Worm (Caenorhabditis elegans) whole organism, L4 larva: ENCODE data around the gene sec-61.B.

Experiments used
- F10B5.3 ChIP-seq: sonication (generic microtip); optimal IDR thresholded peaks from 2 replicates; lab custom pipeline; 2016; ENCODE audit warnings: mild to moderate bottlenecking, missing genetic modification characterization, missing compliant biosample characterization
- F44E2.7 ChIP-seq: fragments of 200-800 bp; sonication (Bioruptor generic); IDR thresholded peaks from 2 replicates; pipeline ENCODE4 v2.1.2; 2022; ENCODE audit warnings: missing genetic modification characterization, missing compliant biosample characterization
- F49E8.2 ChIP-seq: sonication (generic microtip); optimal IDR thresholded peaks from 2 replicates; lab custom pipeline; 2016; ENCODE audit warnings: missing compliant biosample characterization, mild to moderate bottlenecking, missing genetic modification characterization, borderline replicate concordance
- R02D3.7 ChIP-seq: fragments of 150-350 bp; sonication (generic microtip); optimal IDR thresholded peaks from 3 replicates; lab custom pipeline; 2014; ENCODE audit warnings: missing biosample characterization, missing genetic modification characterization
- T20F7.1 ChIP-seq: fragments of 200-800 bp; sonication (Bioruptor generic); optimal IDR thresholded peaks from 2 replicates; lab custom pipeline; 2018; ENCODE audit warnings: mild to moderate bottlenecking, missing genetic modification characterization, missing compliant biosample characterization
- Y75B8A.6 ChIP-seq: fragments of 200-800 bp; sonication (Bioruptor generic); IDR thresholded peaks from 2 replicates; pipeline ENCODE4 v1.3.6; 2022; ENCODE audit warnings: missing genetic modification reagents, missing genetic modification characterization, missing compliant biosample characterization
- ZK546.5 ChIP-seq, 2 experiments: sonication (generic microtip); optimal IDR thresholded peaks; 2 replicates each; lab custom pipeline; 2017; ENCODE audit warnings: missing biosample characterization in 2 of 2, missing genetic modification characterization in 2 of 2
- aha-1 ChIP-seq: fragments of 150-350 bp; peaks from one replicate; lab custom pipeline; 2014; ENCODE audit warnings: missing biosample characterization, missing genetic modification characterization
- arid-1 ChIP-seq: fragments of 200-800 bp; sonication (Bioruptor generic); conservative IDR thresholded peaks from 2 replicates; pipeline ENCODE4 v1.3.6; 2022; ENCODE audit warnings: missing genetic modification reagents, missing genetic modification characterization, missing compliant biosample characterization
- ceh-28 ChIP-seq: fragments of 150-350 bp; optimal IDR thresholded peaks from 2 replicates; lab custom pipeline; 2014; ENCODE audit warnings: missing biosample characterization, missing genetic modification reagents, missing genetic modification characterization
- ceh-32 ChIP-seq: sonication (generic microtip); optimal IDR thresholded peaks from 2 replicates; lab custom pipeline; 2016; ENCODE audit warnings: mild to moderate bottlenecking, missing genetic modification characterization, missing compliant biosample characterization; ENCODE audit not compliant: poor library complexity
- ceh-44 ChIP-seq: fragments of 200-800 bp; sonication (Bioruptor generic); IDR thresholded peaks from 2 replicates; pipeline ENCODE4 v1.3.6; 2022; ENCODE audit warnings: missing genetic modification reagents, missing genetic modification characterization, missing compliant biosample characterization
- cey-2 ChIP-seq: sonication (generic microtip); optimal IDR thresholded peaks from 3 replicates; lab custom pipeline; 2017; ENCODE audit warnings: missing genetic modification characterization, mild to moderate bottlenecking, missing compliant biosample characterization, antibody characterized with exemption, borderline replicate concordance; ENCODE audit not compliant: insufficient read depth
- dmd-8 ChIP-seq: fragments of 200-800 bp; sonication (Bioruptor generic); IDR thresholded peaks from 2 replicates; pipeline ENCODE4 v1.3.6; 2022; ENCODE audit warnings: missing genetic modification characterization, missing compliant biosample characterization
- dpl-1 ChIP-seq: fragments of 150-350 bp; optimal IDR thresholded peaks from 2 replicates; lab custom pipeline; 2014; ENCODE audit warnings: missing biosample characterization, missing genetic modification reagents, missing genetic modification characterization
- dve-1 ChIP-seq: sonication (generic microtip); optimal IDR thresholded peaks from 2 replicates; lab custom pipeline; 2017; ENCODE audit warnings: antibody characterized with exemption, mild to moderate bottlenecking, missing genetic modification characterization, missing compliant biosample characterization; ENCODE audit not compliant: insufficient read depth
- egl-43 ChIP-seq: fragments of 200-800 bp; sonication (Bioruptor generic); IDR thresholded peaks from 2 replicates; pipeline ENCODE4 v1.3.6; 2022; ENCODE audit warnings: missing genetic modification reagents, missing genetic modification characterization, missing compliant biosample characterization
- fkh-10 ChIP-seq: fragments of 150-350 bp; optimal IDR thresholded peaks from 2 replicates; lab custom pipeline; 2014; ENCODE audit warnings: missing biosample characterization, missing genetic modification reagents, missing genetic modification characterization
- gei-8 ChIP-seq: fragments of 200-800 bp; sonication (Bioruptor generic); optimal IDR thresholded peaks from 2 replicates; lab custom pipeline; 2018; ENCODE audit warnings: mild to moderate bottlenecking, missing genetic modification characterization, missing compliant biosample characterization
- hlh-11 ChIP-seq: fragments of 200-800 bp; sonication (Bioruptor generic); optimal IDR thresholded peaks from 2 replicates; lab custom pipeline; 2018; ENCODE audit warnings: mild to moderate bottlenecking, missing genetic modification characterization, missing compliant biosample characterization
- hmg-1.1 ChIP-seq: fragments of 200-800 bp; sonication (Bioruptor generic); IDR thresholded peaks from 2 replicates; pipeline ENCODE4 v1.3.6; 2022; ENCODE audit warnings: missing genetic modification reagents, missing genetic modification characterization, missing compliant biosample characterization
- lim-7 ChIP-seq: fragments of 200-800 bp; sonication (Bioruptor generic); IDR thresholded peaks from 2 replicates; pipeline ENCODE4 v1.3.6; 2022; ENCODE audit warnings: missing genetic modification characterization, missing compliant biosample characterization
- lin-13 ChIP-seq: fragments of 150-350 bp; optimal IDR thresholded peaks from 2 replicates; lab custom pipeline; 2014; ENCODE audit warnings: missing biosample characterization, missing genetic modification reagents, missing genetic modification characterization
- lin-15B ChIP-seq: fragments of 150-350 bp; sonication (generic microtip); optimal IDR thresholded peaks from 3 replicates; lab custom pipeline; 2014; ENCODE audit warnings: missing biosample characterization, missing genetic modification characterization
- madf-5 ChIP-seq, 2 experiments: fragments of 200-800 bp; sonication (Bioruptor generic); IDR thresholded peaks; 2 replicates each; pipeline ENCODE4 v1.3.6; 2022; ENCODE audit warnings: missing compliant biosample characterization in 2 of 2, missing genetic modification characterization in 2 of 2
- madf-9 ChIP-seq: fragments of 200-800 bp; sonication (Bioruptor generic); conservative IDR thresholded peaks from 2 replicates; pipeline ENCODE4 v1.3.6; 2022; ENCODE audit warnings: missing genetic modification reagents, missing genetic modification characterization, missing compliant biosample characterization
- mdl-1 ChIP-seq, 2 experiments: fragments of 150-350 bp in 1 of 2; sonication (generic microtip) in 1 of 2; optimal IDR thresholded peaks; 2 replicates each; lab custom pipeline; 2014 to 2017; ENCODE audit warnings: missing biosample characterization in 2 of 2, missing genetic modification characterization in 2 of 2
- mep-1 ChIP-seq: fragments of 150-350 bp; sonication (generic microtip); optimal IDR thresholded peaks from 3 replicates; lab custom pipeline; 2014; ENCODE audit warnings: missing biosample characterization, missing genetic modification characterization
- mes-2 ChIP-seq: sonication (generic microtip); optimal IDR thresholded peaks from 2 replicates; lab custom pipeline; 2016; ENCODE audit warnings: missing genotype, mild to moderate bottlenecking, missing genetic modification characterization, missing compliant biosample characterization; ENCODE audit not compliant: poor library complexity, severe bottlenecking
- mxl-2 ChIP-seq: fragments of 200-800 bp; sonication (Bioruptor generic); conservative IDR thresholded peaks from 2 replicates; pipeline ENCODE4 v1.3.6; 2022; ENCODE audit warnings: missing genetic modification reagents, missing genetic modification characterization, missing compliant biosample characterization
- nhr-111 ChIP-seq: fragments of 200-800 bp; sonication (Bioruptor generic); optimal IDR thresholded peaks from 2 replicates; lab custom pipeline; 2018; ENCODE audit warnings: mild to moderate bottlenecking, missing genetic modification characterization, missing compliant biosample characterization
- nhr-28 ChIP-seq: fragments of 150-350 bp; optimal IDR thresholded peaks from 2 replicates; lab custom pipeline; 2014; ENCODE audit warnings: missing biosample characterization, missing genetic modification characterization
- nhr-41 ChIP-seq: fragments of 200-800 bp; sonication (Bioruptor generic); IDR thresholded peaks from 2 replicates; pipeline ENCODE4 v1.3.6; 2022; ENCODE audit warnings: missing genetic modification reagents, missing genetic modification characterization, missing compliant biosample characterization
- nhr-42 ChIP-seq: fragments of 200-800 bp; sonication (Bioruptor generic); IDR thresholded peaks from 2 replicates; pipeline ENCODE4 v1.3.6; 2022; ENCODE audit warnings: missing genetic modification characterization, missing compliant biosample characterization
- nhr-6 ChIP-seq: fragments of 150-350 bp; optimal IDR thresholded peaks from 2 replicates; lab custom pipeline; 2014; ENCODE audit warnings: missing biosample characterization, missing genetic modification characterization
- nhr-77 ChIP-seq: fragments of 150-350 bp; optimal IDR thresholded peaks from 2 replicates; lab custom pipeline; 2014; ENCODE audit warnings: missing biosample characterization, missing genetic modification characterization
- saeg-2 ChIP-seq: fragments of 200-800 bp; sonication (Bioruptor generic); IDR thresholded peaks from 2 replicates; pipeline ENCODE4 v1.3.6; 2022; ENCODE audit warnings: missing genetic modification reagents, missing genetic modification characterization, missing compliant biosample characterization
- snpc-4 ChIP-seq: fragments of 150-350 bp; optimal IDR thresholded peaks from 2 replicates; lab custom pipeline; 2014; ENCODE audit warnings: missing biosample characterization, missing genetic modification characterization
- spr-3 ChIP-seq: fragments of 200-800 bp; sonication (Bioruptor generic); optimal IDR thresholded peaks from 2 replicates; lab custom pipeline; 2018; ENCODE audit warnings: mild to moderate bottlenecking, missing genetic modification characterization, missing compliant biosample characterization
- tag-97 ChIP-seq: fragments of 200-800 bp; sonication (Bioruptor generic); IDR thresholded peaks from 2 replicates; pipeline ENCODE4 v1.3.6; 2022; ENCODE audit warnings: missing genetic modification characterization, missing compliant biosample characterization
- unc-39 ChIP-seq: sonication (generic microtip); optimal IDR thresholded peaks from 2 replicates; lab custom pipeline; 2017; ENCODE audit warnings: missing biosample characterization, missing genetic modification characterization
- vab-7 ChIP-seq: fragments of 200-800 bp; sonication (Bioruptor generic); IDR thresholded peaks from 2 replicates; pipeline ENCODE4 v1.3.6; 2022; ENCODE audit warnings: missing genetic modification reagents, missing genetic modification characterization, missing compliant biosample characterization
- zag-1 ChIP-seq: fragments of 150-350 bp; optimal IDR thresholded peaks from 2 replicates; lab custom pipeline; 2014; ENCODE audit warnings: missing biosample characterization, missing genetic modification characterization
- zfp-2 ChIP-seq: sonication (generic microtip); optimal IDR thresholded peaks from 2 replicates; lab custom pipeline; 2016; ENCODE audit warnings: mild to moderate bottlenecking, missing genetic modification characterization, missing compliant biosample characterization
- zip-11 ChIP-seq: fragments of 200-800 bp; sonication (Bioruptor generic); IDR thresholded peaks from 2 replicates; pipeline ENCODE4 v1.3.6; 2022; ENCODE audit warnings: missing genetic modification characterization, missing compliant biosample characterization
- zip-2 ChIP-seq: fragments of 150-350 bp; optimal IDR thresholded peaks from 2 replicates; lab custom pipeline; 2014; ENCODE audit warnings: missing biosample characterization, missing genetic modification characterization
- ztf-11 ChIP-seq: fragments of 150-350 bp; optimal IDR thresholded peaks from 2 replicates; lab custom pipeline; 2014; ENCODE audit warnings: missing biosample characterization, missing genetic modification characterization
- ztf-7 ChIP-seq: fragments of 150-350 bp; optimal IDR thresholded peaks from 2 replicates; lab custom pipeline; 2014; ENCODE audit warnings: missing biosample characterization, missing genetic modification characterization

sec-61.B gene

ce11 chrIV:2408437-2408836, 20.0 kb upstream of the sec-61.B start (continued):
- peak; percentile 59 for TF ChIP-seq F10B5.3
- peak; percentile 92 for TF ChIP-seq hmg-1.1 (GFP tag; lab: Robert Waterston, UW)
- no peak for TF ChIP-seq tag-97
- peak; percentile 91 for TF ChIP-seq mes-2 (tag; lab: Kevin White, UChicago)
- TF ChIP-seq nhr-42 (GFP tag; lab: Robert Waterston, UW) = peak; percentile 79; the same call in 1 of the 2 replicates
- no peak for TF ChIP-seq zag-1 (tag; lab: Kevin White, UChicago)
- TF ChIP-seq aha-1 (tag; lab: Kevin White, UChicago) = peak; percentile 97
- TF ChIP-seq dmd-8 (GFP tag; lab: Robert Waterston, UW) = peak; percentile 86; the same call in 1 of the 2 replicates
- TF ChIP-seq spr-3 (GFP tag; lab: Kevin White, UChicago) = peak; percentile 89
- no peak for TF ChIP-seq saeg-2 (GFP tag; lab: Robert Waterston, UW)
- no peak for TF ChIP-seq unc-39
- TF ChIP-seq T20F7.1 (GFP tag; lab: Kevin White, UChicago) = no peak
- peak; percentile 92 for TF ChIP-seq gei-8 (GFP tag; lab: Kevin White, UChicago)
- no peak for TF ChIP-seq R02D3.7 (tag; lab: Kevin White, UChicago)
- peak; percentile 44 for TF ChIP-seq F49E8.2
- TF ChIP-seq mxl-2 (GFP tag; lab: Robert Waterston, UW) = 0 out of 2 replicates have a peak, but pooled peaks have one; percentile 29
- TF ChIP-seq ceh-28 (tag; lab: Kevin White, UChicago) = no peak
- TF ChIP-seq F44E2.7 = peak; percentile 88; the same call in 1 of the 2 replicates
- peak; percentile 90 for TF ChIP-seq hlh-11
- peak; percentile 95 for TF ChIP-seq lin-13 (GFP tag; lab: Kevin White, UChicago)
- TF ChIP-seq ceh-32 = peak; percentile 8
- no peak for TF ChIP-seq cey-2
- TF ChIP-seq egl-43 (GFP tag; lab: Robert Waterston, UW) = peak; percentile 95
- TF ChIP-seq mdl-1 (tag; optimal IDR thresholded peaks at IDR 0.05; lab: Kevin White, UChicago) = peak in 1 of 2 experiments; percentile 29
- no peak for TF ChIP-seq zip-11 (GFP tag; lab: Robert Waterston, UW)
- peak; percentile 24 for TF ChIP-seq ztf-7 (tag; lab: Kevin White, UChicago)
- peak; percentile 52 for TF ChIP-seq dpl-1
- peak; percentile 14 for TF ChIP-seq nhr-111 (GFP tag; lab: Kevin White, UChicago)
- peak in 1 of 2 experiments; percentile 86; a peak in 2 of 4 replicates for TF ChIP-seq madf-5 (GFP tag; IDR thresholded peaks at IDR 0.05; lab: Robert Waterston, UW)
- TF ChIP-seq nhr-28 (tag; lab: Kevin White, UChicago) = peak; percentile 45
- TF ChIP-seq nhr-77 (tag; lab: Kevin White, UChicago) = peak; percentile 47
- no peak for TF ChIP-seq ztf-11 (tag; lab: Kevin White, UChicago)
- peak; percentile 75 for TF ChIP-seq nhr-6 (tag; lab: Kevin White, UChicago)
- peak; percentile 56 for TF ChIP-seq zfp-2 (tag; lab: Kevin White, UChicago)
- TF ChIP-seq Y75B8A.6 (GFP tag; lab: Robert Waterston, UW) = peak; percentile 71; the same call in 1 of the 2 replicates
- peak; percentile 79 for TF ChIP-seq lim-7
- TF ChIP-seq ceh-44 (GFP tag; lab: Robert Waterston, UW) = peak; percentile 77
- peak; percentile 87 for TF ChIP-seq madf-9 (GFP tag; lab: Robert Waterston, UW)

- TF ChIP-seq mes-2 (tag; lab: Kevin White, UChicago) (no peak), aha-1 (tag; lab: Kevin White, UChicago) (peak; percentile 92)
Measured at ce11 chrIV:2407704-2408103, 19.2 kb upstream of the sec-61.B start.

- TF ChIP-seq dve-1 (tag; lab: Kevin White, UChicago) (no peak), hlh-11 (no peak), vab-7 (GFP tag; lab: Robert Waterston, UW) (no peak), mdl-1 (tag; optimal IDR thresholded peaks at IDR 0.05; lab: Kevin White, UChicago) (no peak), snpc-4 (tag; lab: Kevin White, UChicago) (no peak), ceh-28 (tag; lab: Kevin White, UChicago) (no peak), zip-11 (GFP tag; lab: Robert Waterston, UW) (no peak), R02D3.7 (tag; lab: Kevin White, UChicago) (no peak), nhr-41 (GFP tag; lab: Robert Waterston, UW) (no peak), ceh-44 (GFP tag; lab: Robert Waterston, UW) (no peak), hmg-1.1 (GFP tag; lab: Robert Waterston, UW) (no peak), mep-1 (tag; lab: Kevin White, UChicago) (no peak), fkh-10 (no peak), zip-2 (tag; lab: Kevin White, UChicago) (no peak), ZK546.5 (tag; optimal IDR thresholded peaks at IDR 0.05; lab: Kevin White, UChicago) (no peak), gei-8 (GFP tag; lab: Kevin White, UChicago) (no peak), arid-1 (GFP tag; lab: Robert Waterston, UW) (no peak), lin-15B (no peak)
Measured at ce11 chrIV:2403374-2403773, 14.9 kb upstream of the sec-61.B start.
